Worm (Caenorhabditis elegans) whole organism, L2 larva: ENCODE data around the gene mrpl-16.
A peak's percentile ranks its signal among the peaks of the same experiment; 100 is the strongest.

Source experiments
- C34F6.9 ChIP-seq: fragments of 150-350 bp; optimal IDR thresholded peaks from 2 replicates; lab custom pipeline; 2014; ENCODE audit warnings: missing biosample characterization, missing genetic modification characterization
- F13H6.1 ChIP-seq: sonication (generic microtip); optimal IDR thresholded peaks from 2 replicates; lab custom pipeline; 2016; ENCODE audit warnings: missing genetic modification characterization, missing compliant biosample characterization
- R02D3.7 ChIP-seq: fragments of 150-350 bp; optimal IDR thresholded peaks from 2 replicates; lab custom pipeline; 2014; ENCODE audit warnings: missing biosample characterization, missing genetic modification characterization
- Y55F3AM.14 ChIP-seq: fragments of 200-800 bp; sonication (Bioruptor generic); optimal IDR thresholded peaks from 2 replicates; lab custom pipeline; 2018; ENCODE audit warnings: mild to moderate bottlenecking, missing genetic modification characterization, missing compliant biosample characterization
- alr-1 ChIP-seq: fragments of 150-350 bp; optimal IDR thresholded peaks from 2 replicates; lab custom pipeline; 2014; ENCODE audit warnings: missing biosample characterization, missing genetic modification characterization
- aly-2 ChIP-seq: fragments of 150-350 bp; optimal IDR thresholded peaks from 2 replicates; lab custom pipeline; 2014; ENCODE audit warnings: missing biosample characterization, missing genetic modification characterization
- ama-1 ChIP-seq: fragments of 150-350 bp; optimal IDR thresholded peaks from 2 replicates; lab custom pipeline; 2018; ENCODE audit warnings: inconsistent platforms
- ceh-16 ChIP-seq: fragments of 150-350 bp; optimal IDR thresholded peaks from 2 replicates; lab custom pipeline; 2014; ENCODE audit warnings: missing biosample characterization, missing genetic modification characterization
- ceh-82 ChIP-seq: fragments of 150-350 bp; optimal IDR thresholded peaks from 2 replicates; lab custom pipeline; 2014; ENCODE audit warnings: missing biosample characterization, missing genetic modification characterization
- crh-2 ChIP-seq: sonication (generic microtip); optimal IDR thresholded peaks from 2 replicates; lab custom pipeline; 2017; ENCODE audit warnings: missing biosample characterization, missing genetic modification characterization
- egl-27 ChIP-seq: sonication (generic microtip); optimal IDR thresholded peaks from 3 replicates; lab custom pipeline; 2017; ENCODE audit warnings: missing biosample characterization, missing genetic modification reagents, missing genetic modification characterization
- elt-1 ChIP-seq: fragments of 150-350 bp; optimal IDR thresholded peaks from 2 replicates; lab custom pipeline; 2014; ENCODE audit warnings: missing biosample characterization, missing genetic modification characterization
- elt-3 ChIP-seq: sonication (generic microtip); optimal IDR thresholded peaks from 2 replicates; lab custom pipeline; 2017; ENCODE audit warnings: missing biosample characterization, missing genetic modification characterization
- fos-1 ChIP-seq: fragments of 150-350 bp; optimal IDR thresholded peaks from 2 replicates; lab custom pipeline; 2014; ENCODE audit warnings: missing biosample characterization, missing genetic modification characterization
- gmeb-1 ChIP-seq: fragments of 150-350 bp; optimal IDR thresholded peaks from 2 replicates; lab custom pipeline; 2014; ENCODE audit warnings: missing biosample characterization, missing genetic modification characterization
- lin-11 ChIP-seq: fragments of 150-350 bp; sonication (generic microtip); optimal IDR thresholded peaks from 2 replicates; lab custom pipeline; 2014; ENCODE audit warnings: missing biosample characterization, missing genetic modification characterization, inconsistent platforms, mixed read lengths
- lin-13 ChIP-seq: fragments of 150-350 bp; optimal IDR thresholded peaks from 2 replicates; lab custom pipeline; 2014; ENCODE audit warnings: missing biosample characterization, missing genetic modification reagents, missing genetic modification characterization
- lin-39 ChIP-seq: fragments of 150-350 bp; optimal IDR thresholded peaks from 2 replicates; lab custom pipeline; 2014; ENCODE audit warnings: missing biosample characterization, missing genetic modification reagents, missing genetic modification characterization
- lsy-2 ChIP-seq, 2 experiments: fragments of 150-350 bp in 1 of 2; sonication (generic microtip) in 1 of 2; optimal IDR thresholded peaks; 2 replicates each; lab custom pipeline; 2014 to 2017; ENCODE audit warnings: missing biosample characterization in 2 of 2, missing genetic modification characterization in 2 of 2
- mab-5 ChIP-seq: fragments of 150-350 bp; optimal IDR thresholded peaks from 2 replicates; lab custom pipeline; 2014; ENCODE audit warnings: missing biosample characterization, missing genetic modification characterization
- mbf-1 ChIP-seq: sonication (generic microtip); optimal IDR thresholded peaks from 2 replicates; lab custom pipeline; 2017; ENCODE audit warnings: missing biosample characterization, missing genetic modification characterization
- mdl-1 ChIP-seq, 2 experiments: fragments of 150-350 bp in 1 of 2; sonication (generic microtip) in 1 of 2; optimal IDR thresholded peaks; 2 replicates each; lab custom pipeline; 2017; ENCODE audit warnings: missing biosample characterization in 2 of 2, missing genetic modification characterization in 2 of 2
- nhr-10 ChIP-seq: sonication (generic microtip); optimal IDR thresholded peaks from 2 replicates; lab custom pipeline; 2017; ENCODE audit warnings: missing biosample characterization, missing genetic modification characterization
- nhr-11 ChIP-seq: fragments of 150-350 bp; optimal IDR thresholded peaks from 2 replicates; lab custom pipeline; 2014; ENCODE audit warnings: missing biosample characterization, missing genetic modification characterization
- nhr-12 ChIP-seq: fragments of 150-350 bp; optimal IDR thresholded peaks from 2 replicates; lab custom pipeline; 2014; ENCODE audit warnings: missing biosample characterization, missing genetic modification characterization
- nhr-129 ChIP-seq: fragments of 150-350 bp; optimal IDR thresholded peaks from 2 replicates; lab custom pipeline; 2014; ENCODE audit warnings: missing biosample characterization, missing genetic modification characterization
- nhr-21 ChIP-seq: fragments of 150-350 bp; optimal IDR thresholded peaks from 2 replicates; lab custom pipeline; 2014; ENCODE audit warnings: missing biosample characterization, missing genetic modification characterization
- nhr-23 ChIP-seq: fragments of 150-350 bp; optimal IDR thresholded peaks from 2 replicates; lab custom pipeline; 2014; ENCODE audit warnings: missing biosample characterization, missing genetic modification reagents, missing genetic modification characterization
- nhr-237 ChIP-seq: fragments of 150-350 bp; optimal IDR thresholded peaks from 2 replicates; lab custom pipeline; 2014; ENCODE audit warnings: missing biosample characterization, missing genetic modification characterization
- nhr-6 ChIP-seq: fragments of 150-350 bp; optimal IDR thresholded peaks from 2 replicates; lab custom pipeline; 2014; ENCODE audit warnings: missing biosample characterization, missing genetic modification characterization
- peb-1 ChIP-seq: fragments of 150-350 bp; optimal IDR thresholded peaks from 2 replicates; lab custom pipeline; 2014; ENCODE audit warnings: missing biosample characterization, missing genetic modification characterization
- sem-4 ChIP-seq: fragments of 150-350 bp; optimal IDR thresholded peaks from 2 replicates; lab custom pipeline; 2014; ENCODE audit warnings: missing biosample characterization, missing genetic modification reagents, missing genetic modification characterization
- skn-1 ChIP-seq: sonication (generic microtip); optimal IDR thresholded peaks from 2 replicates; lab custom pipeline; 2017; ENCODE audit warnings: missing biosample characterization, missing genetic modification characterization
- sma-3 ChIP-seq: sonication (generic microtip); optimal IDR thresholded peaks from 2 replicates; lab custom pipeline; 2016; ENCODE audit warnings: missing genetic modification reagents, missing genetic modification characterization, missing compliant biosample characterization
- sma-9 ChIP-seq, 2 experiments: fragments of 150-350 bp in 1 of 2; sonication (generic microtip) in 1 of 2; optimal IDR thresholded peaks; 2 replicates each; lab custom pipeline; 2014 to 2016; ENCODE audit warnings: missing genetic modification characterization in 2 of 2, mild to moderate bottlenecking in 1 of 2, missing biosample characterization in 1 of 2, missing compliant biosample characterization in 1 of 2, missing genetic modification reagents in 1 of 2, moderate library complexity in 1 of 2
- unc-39 ChIP-seq: fragments of 150-350 bp; optimal IDR thresholded peaks from 2 replicates; lab custom pipeline; 2014; ENCODE audit warnings: missing biosample characterization, missing genetic modification characterization
- unc-55 ChIP-seq: fragments of 150-350 bp; sonication (generic microtip); optimal IDR thresholded peaks from 3 replicates; lab custom pipeline; 2014; ENCODE audit warnings: missing biosample characterization, missing genetic modification reagents, missing genetic modification characterization
- zag-1 ChIP-seq: fragments of 150-350 bp; optimal IDR thresholded peaks from 2 replicates; lab custom pipeline; 2014; ENCODE audit warnings: missing biosample characterization, missing genetic modification characterization
- ztf-1 ChIP-seq: fragments of 200-800 bp; sonication (Bioruptor generic); conservative IDR thresholded peaks from 2 replicates; pipeline ENCODE4 v1.3.6; 2022; ENCODE audit warnings: missing genetic modification characterization, missing compliant biosample characterization
- ztf-11 ChIP-seq: sonication (generic microtip); optimal IDR thresholded peaks from 2 replicates; lab custom pipeline; 2017; ENCODE audit warnings: missing biosample characterization, missing genetic modification characterization
- ztf-4 ChIP-seq: fragments of 150-350 bp; optimal IDR thresholded peaks from 2 replicates; lab custom pipeline; 2014; ENCODE audit warnings: missing biosample characterization, missing genetic modification characterization

Gene mrpl-16

DNA sequence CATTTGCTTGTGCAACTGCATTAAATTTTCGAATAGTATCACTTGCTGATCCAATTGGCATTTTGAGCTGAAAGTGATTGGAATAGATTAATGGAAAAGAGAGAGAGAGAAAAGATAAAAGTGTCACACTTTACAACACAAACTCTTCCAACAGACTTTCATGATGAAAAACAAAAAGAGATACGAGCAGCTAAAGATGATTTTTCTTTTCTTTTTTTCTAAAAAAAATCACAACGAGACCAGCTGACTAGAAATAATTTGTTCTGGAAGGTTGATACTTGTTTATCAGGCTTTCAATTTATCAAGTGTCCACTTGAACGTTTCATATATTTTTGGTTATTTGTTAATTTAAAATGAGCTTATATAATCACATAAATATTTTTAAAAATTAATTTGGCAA is 17.1 kb upstream of the mrpl-16 start:
- peak; percentile 51 for TF ChIP-seq nhr-129
- no peak for TF ChIP-seq sma-3 (GFP tag; lab: Kevin White, UChicago)
- TF ChIP-seq F13H6.1 (tag; lab: Kevin White, UChicago), result peak; percentile 39
- peak; percentile 46 for TF ChIP-seq C34F6.9
- peak in 1 of 2 experiments; percentile 56 for TF ChIP-seq lsy-2 (tag; optimal IDR thresholded peaks at IDR 0.05; lab: Kevin White, UChicago)
- TF ChIP-seq zag-1 (tag; lab: Kevin White, UChicago), result no peak

DNA sequence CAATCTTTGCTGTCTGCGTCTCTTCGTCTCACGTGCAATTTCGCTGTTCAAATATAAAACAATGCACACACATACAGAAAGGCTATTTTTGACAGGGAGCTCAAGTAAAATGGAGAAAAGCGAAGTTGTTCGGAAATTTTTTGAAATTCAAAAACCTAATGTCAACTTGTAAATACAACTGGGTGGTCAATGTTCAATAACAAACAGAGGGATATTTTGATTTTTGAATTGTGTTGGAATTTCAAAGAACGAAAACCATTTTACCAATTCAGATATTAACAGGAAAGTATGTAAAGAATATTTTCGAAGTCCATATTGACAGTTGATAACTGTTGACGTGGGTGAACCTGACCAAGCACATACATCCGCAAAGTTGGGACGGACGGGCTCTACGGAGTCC is 15.8 kb upstream of the mrpl-16 start, which contains the start of gene tag-243:
TSS of gene tag-243 (minus strand) at position 101 of the 400 bp plus-strand sequence.
- TF ChIP-seq nhr-23 (tag; lab: Kevin White, UChicago), result no peak
- TF ChIP-seq nhr-6 (tag; lab: Kevin White, UChicago), result no peak
- TF ChIP-seq zag-1 (tag; lab: Kevin White, UChicago), result no peak
- no peak for TF ChIP-seq F13H6.1 (tag; lab: Kevin White, UChicago)
- TF ChIP-seq peb-1 (tag; lab: Kevin White, UChicago), result no peak
- no peak for TF ChIP-seq ama-1 (lab: Kevin White, UChicago)
- TF ChIP-seq mab-5 (tag; lab: Kevin White, UChicago), result no peak
- TF ChIP-seq mdl-1 (tag; optimal IDR thresholded peaks at IDR 0.05; lab: Kevin White, UChicago), result no peak
- no peak for TF ChIP-seq lin-39 (tag; lab: Kevin White, UChicago)
- no peak for TF ChIP-seq unc-39 (tag; lab: Kevin White, UChicago)
- no peak for TF ChIP-seq ztf-11 (tag; lab: Kevin White, UChicago)
- no peak for TF ChIP-seq ztf-4
- TF ChIP-seq ceh-16 (tag; lab: Kevin White, UChicago), result no peak
- no peak for TF ChIP-seq C34F6.9
- TF ChIP-seq nhr-11 (tag; lab: Kevin White, UChicago), result no peak
- no peak for TF ChIP-seq crh-2 (tag; lab: Kevin White, UChicago)
- TF ChIP-seq nhr-12 (tag; lab: Kevin White, UChicago), result no peak

DNA sequence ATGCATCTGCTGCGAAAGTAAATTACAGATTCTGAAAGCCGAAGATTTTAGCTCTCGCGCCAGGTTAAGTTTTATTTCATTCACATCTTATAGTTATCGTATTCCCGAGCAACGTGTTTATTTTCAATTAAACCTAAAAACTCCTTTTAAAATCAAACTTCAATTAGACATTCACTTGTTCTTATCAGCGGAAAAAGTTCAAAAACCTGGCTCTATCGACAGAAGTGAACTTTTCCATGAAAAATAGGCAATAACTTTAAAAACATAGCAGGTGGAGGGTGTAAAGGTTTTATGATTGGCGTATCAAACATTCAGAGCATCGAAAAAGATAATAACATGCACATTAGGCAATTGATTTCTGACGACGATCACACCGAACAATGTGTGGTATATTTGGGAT is 15.2 kb upstream of the mrpl-16 start, which contains the start of gene ppat-1:
TSS of gene ppat-1 (plus strand) at position 316 of the 400 bp plus-strand sequence.
- TF ChIP-seq unc-55 (no peak), fos-1 (tag; lab: Kevin White, UChicago) (peak; percentile 10)

DNA sequence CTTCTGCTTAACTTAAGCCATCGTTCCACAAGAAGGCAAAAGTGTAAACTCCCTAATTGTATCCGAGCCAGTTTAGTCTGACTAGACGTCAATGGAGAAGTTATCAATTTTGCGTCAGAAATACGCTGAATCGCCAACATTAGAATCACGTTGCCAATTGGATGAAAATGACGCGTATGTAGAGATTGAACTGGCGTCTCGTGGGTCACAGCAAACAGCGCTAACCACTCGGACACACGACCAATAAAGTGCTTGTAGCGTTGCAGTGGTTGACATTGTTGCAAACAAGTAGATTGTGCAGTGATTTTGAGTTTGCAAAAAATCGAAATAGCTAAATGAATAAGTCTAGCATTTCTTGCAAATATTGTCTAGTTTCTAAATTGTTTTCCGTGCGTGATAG is 14.6 kb upstream of the mrpl-16 start:
- TF ChIP-seq nhr-129, result peak; percentile 96
- no peak for TF ChIP-seq elt-1 (tag; lab: Kevin White, UChicago)
- TF ChIP-seq lsy-2 (tag; optimal IDR thresholded peaks at IDR 0.05; lab: Kevin White, UChicago), result peak; percentile 54 to 79
- TF ChIP-seq crh-2 (tag; lab: Kevin White, UChicago), result peak; percentile 90
- no peak for TF ChIP-seq nhr-237
- peak; percentile 48 for TF ChIP-seq lin-11 (tag; lab: Kevin White, UChicago)
- TF ChIP-seq aly-2, result no peak
- no peak for TF ChIP-seq ceh-82
- peak; percentile 66 for TF ChIP-seq F13H6.1 (tag; lab: Kevin White, UChicago)
- no peak for TF ChIP-seq unc-55
- peak; percentile 48 for TF ChIP-seq nhr-6 (tag; lab: Kevin White, UChicago)
- TF ChIP-seq mab-5 (tag; lab: Kevin White, UChicago), result no peak
- peak; percentile 74 for TF ChIP-seq gmeb-1
- TF ChIP-seq mbf-1, result no peak
- peak; percentile 89 for TF ChIP-seq fos-1 (tag; lab: Kevin White, UChicago)
- peak; percentile 70 for TF ChIP-seq lin-13 (GFP tag; lab: Kevin White, UChicago)
- peak; percentile 74 for TF ChIP-seq ztf-4
- no peak for TF ChIP-seq peb-1 (tag; lab: Kevin White, UChicago)
- TF ChIP-seq alr-1 (tag; lab: Kevin White, UChicago), result no peak
- no peak for TF ChIP-seq nhr-10
- no peak for TF ChIP-seq zag-1 (tag; lab: Kevin White, UChicago)
- TF ChIP-seq skn-1, result no peak
- TF ChIP-seq R02D3.7, result no peak
- TF ChIP-seq unc-39 (tag; lab: Kevin White, UChicago), result no peak
- peak; percentile 77 for TF ChIP-seq egl-27 (tag; lab: Kevin White, UChicago)
- TF ChIP-seq nhr-11 (tag; lab: Kevin White, UChicago), result peak; percentile 32
- TF ChIP-seq C34F6.9, result peak; percentile 68
- no peak for TF ChIP-seq nhr-23 (tag; lab: Kevin White, UChicago)
- no peak for TF ChIP-seq ceh-16 (tag; lab: Kevin White, UChicago)
- TF ChIP-seq sma-3 (GFP tag; lab: Kevin White, UChicago), result peak; percentile 76
- peak; percentile 50 for TF ChIP-seq sem-4 (tag; lab: Kevin White, UChicago)
- TF ChIP-seq Y55F3AM.14 (GFP tag; lab: Kevin White, UChicago), result peak; percentile 78
- no peak for TF ChIP-seq lin-39 (tag; lab: Kevin White, UChicago)
- peak; percentile 85 for TF ChIP-seq sma-9 (GFP tag; optimal IDR thresholded peaks at IDR 0.05; lab: Kevin White, UChicago)
- no peak for TF ChIP-seq sma-9 (tag; optimal IDR thresholded peaks at IDR 0.05; lab: Kevin White, UChicago)
- TF ChIP-seq mdl-1 (tag; optimal IDR thresholded peaks at IDR 0.05; lab: Kevin White, UChicago), result peak in 1 of 2 experiments; percentile 70
- peak; percentile 76 for TF ChIP-seq nhr-21 (tag; lab: Kevin White, UChicago)
- TF ChIP-seq ztf-1, result no peak
- no peak for TF ChIP-seq ztf-11 (tag; lab: Kevin White, UChicago)
- TF ChIP-seq elt-3 (tag; lab: Kevin White, UChicago), result no peak
- TF ChIP-seq, all 48 proteins: peak for 19
